Worm (Caenorhabditis elegans) whole organism, late embryonic: Measurements from ENCODE around the gene T23F6.2.

ENCODE experiments used
- C08G9.2 ChIP-seq: sonication (generic microtip); optimal IDR thresholded peaks from 2 replicates; lab custom pipeline; 2016; ENCODE audit warnings: mild to moderate bottlenecking, missing genetic modification characterization, moderate library complexity, missing compliant biosample characterization
- ceh-22 ChIP-seq: sonication (generic microtip); optimal IDR thresholded peaks from 2 replicates; lab custom pipeline; 2017; ENCODE audit warnings: missing biosample characterization, missing genetic modification characterization
- ceh-31 ChIP-seq: sonication (generic microtip); optimal IDR thresholded peaks from 2 replicates; lab custom pipeline; 2016; ENCODE audit warnings: missing genetic modification characterization, missing compliant biosample characterization
- ets-4 ChIP-seq: sonication (generic microtip); optimal IDR thresholded peaks from 2 replicates; lab custom pipeline; 2016; ENCODE audit warnings: missing genetic modification characterization, missing compliant biosample characterization
- gmeb-2 ChIP-seq: sonication (generic microtip); optimal IDR thresholded peaks from 2 replicates; lab custom pipeline; 2016; ENCODE audit warnings: missing genetic modification characterization, inconsistent platforms, missing compliant biosample characterization
- mec-3 ChIP-seq: sonication (generic microtip); optimal IDR thresholded peaks from 2 replicates; lab custom pipeline; 2016; ENCODE audit warnings: borderline replicate concordance, missing genetic modification characterization, missing compliant biosample characterization
- nfya-1 ChIP-seq: sonication (generic microtip); optimal IDR thresholded peaks from 2 replicates; lab custom pipeline; 2017; ENCODE audit warnings: missing genetic modification characterization, mild to moderate bottlenecking, missing compliant biosample characterization, antibody characterized with exemption, moderate library complexity
- nhr-11 ChIP-seq: fragments of 150-350 bp; optimal IDR thresholded peaks from 2 replicates; lab custom pipeline; 2014; ENCODE audit warnings: missing biosample characterization, missing genetic modification characterization
- pqm-1 ChIP-seq: sonication (generic microtip); optimal IDR thresholded peaks from 2 replicates; lab custom pipeline; 2016; ENCODE audit warnings: missing genetic modification characterization, missing compliant biosample characterization
- tbx-2 ChIP-seq: sonication (generic microtip); optimal IDR thresholded peaks from 2 replicates; lab custom pipeline; 2016; ENCODE audit warnings: missing genetic modification characterization, missing compliant biosample characterization
- unc-3 ChIP-seq, 2 experiments: fragments of 200-800 bp in 1 of 2; sonication (Bioruptor generic) in 1 of 2; sonication (generic microtip) in 1 of 2; conservative IDR thresholded peaks in 1 of 2; optimal IDR thresholded peaks in 1 of 2; 2 replicates each; pipeline versions ENCODE4 v1.3.6 to Lab custom; 2016 to 2022; ENCODE audit warnings: missing compliant biosample characterization in 2 of 2, missing genetic modification characterization in 2 of 2, missing genetic modification reagents in 1 of 2
- ztf-16 ChIP-seq: sonication (generic microtip); optimal IDR thresholded peaks from 2 replicates; lab custom pipeline; 2017; ENCODE audit warnings: missing genetic modification characterization, missing compliant biosample characterization

- TF ChIP-seq ets-4 (tag; lab: Kevin White, UChicago) (no peak), C08G9.2 (tag; lab: Kevin White, UChicago) (no peak), ceh-31 (no peak), gmeb-2 (tag; lab: Kevin White, UChicago) (no peak), pqm-1 (tag; lab: Kevin White, UChicago) (no peak), ztf-16 (tag; lab: Kevin White, UChicago) (no peak), mec-3 (tag; lab: Kevin White, UChicago) (no peak), nfya-1 (tag; lab: Kevin White, UChicago) (no peak), ceh-22 (tag; lab: Kevin White, UChicago) (no peak), tbx-2 (no peak), nhr-11 (tag; lab: Kevin White, UChicago) (no peak), unc-3 (GFP tag; conservative IDR thresholded peaks at IDR 0.05; lab: Robert Waterston, UW) (no peak), unc-3 (tag; optimal IDR thresholded peaks at IDR 0.05; lab: Kevin White, UChicago) (no peak)
Measured at ce11 chrIV:12711644-12712043, 9.5 kb upstream of the T23F6.2 start, which contains the start of gene C27D8.3.
